Worm (Caenorhabditis elegans): ENCODE measurements around the gene pdcd-2.

DNA sequence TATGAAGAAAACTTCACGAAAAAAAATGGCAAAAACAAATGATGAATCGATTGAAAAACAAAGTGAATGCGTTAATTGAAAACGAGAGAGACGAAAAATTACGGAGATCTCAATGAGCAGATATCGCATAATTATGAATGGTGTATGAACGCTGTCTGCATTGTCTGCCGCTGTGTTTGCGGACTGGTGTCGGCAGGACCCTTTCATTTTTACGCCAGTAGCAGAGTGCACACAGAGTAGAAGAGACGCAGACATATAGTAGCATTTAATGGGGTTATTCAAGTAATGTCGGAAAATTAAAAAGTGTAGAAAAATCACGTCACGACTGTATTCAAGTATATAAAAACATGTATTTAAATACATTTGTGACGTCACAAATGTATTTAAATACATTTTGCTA is 37.0 kb downstream of the pdcd-2 start:
- TF ChIP-seq flt-1 (GFP tag; IDR thresholded peaks at IDR 0.05) (no peak), cog-1 (tag; optimal IDR thresholded peaks at IDR 0.05) (peak; percentile 11), ztf-29 (GFP tag; IDR thresholded peaks at IDR 0.05) (no peak), med-1 (GFP tag; optimal IDR thresholded peaks at IDR 0.05; ENCODE audit: insufficient read depth) (no peak), T22C8.4 (GFP tag; IDR thresholded peaks at IDR 0.05) (no peak), ztf-23 (GFP tag; IDR thresholded peaks at IDR 0.05) (no peak), ref-1 (GFP tag; conservative IDR thresholded peaks at IDR 0.05) (no peak), klf-2 (GFP tag; conservative IDR thresholded peaks at IDR 0.05) (no peak)
